Worm (Caenorhabditis elegans) whole organism, late embryonic: ENCODE measurements around the gene F26D2.13.

Experiments used
- C38D4.7 ChIP-seq: fragments of 200-800 bp; sonication (Bioruptor generic); optimal IDR thresholded peaks from 2 replicates; lab custom pipeline; 2018; ENCODE audit warnings: mild to moderate bottlenecking, missing genetic modification characterization, moderate library complexity, missing compliant biosample characterization
- F13H6.1 ChIP-seq: sonication (generic microtip); optimal IDR thresholded peaks from 2 replicates; lab custom pipeline; 2016; ENCODE audit warnings: missing genetic modification characterization, missing compliant biosample characterization
- K02D7.2 ChIP-seq: sonication (generic microtip); optimal IDR thresholded peaks from 2 replicates; lab custom pipeline; 2017; ENCODE audit warnings: mild to moderate bottlenecking, missing genetic modification characterization, missing compliant biosample characterization
- K09A11.1 ChIP-seq: sonication (generic microtip); optimal IDR thresholded peaks from 2 replicates; lab custom pipeline; 2017; ENCODE audit warnings: antibody characterized with exemption, mild to moderate bottlenecking, missing genetic modification characterization, missing compliant biosample characterization; ENCODE audit not compliant: insufficient read depth
- Y22D7AL.16 ChIP-seq: sonication (generic microtip); optimal IDR thresholded peaks from 2 replicates; lab custom pipeline; 2016; ENCODE audit warnings: missing genetic modification characterization, missing compliant biosample characterization
- ama-1 ChIP-seq: fragments of 150-350 bp; optimal IDR thresholded peaks from 2 replicates; lab custom pipeline; 2014
- ceh-18 ChIP-seq: sonication (generic microtip); optimal IDR thresholded peaks from 2 replicates; lab custom pipeline; 2016; ENCODE audit warnings: missing genetic modification characterization, missing compliant biosample characterization
- ceh-30 ChIP-seq: fragments of 150-350 bp; optimal IDR thresholded peaks from 2 replicates; lab custom pipeline; 2014; ENCODE audit warnings: missing biosample characterization, missing genetic modification characterization
- ceh-31 ChIP-seq: sonication (generic microtip); optimal IDR thresholded peaks from 2 replicates; lab custom pipeline; 2016; ENCODE audit warnings: missing genetic modification characterization, missing compliant biosample characterization
- ceh-48 ChIP-seq: sonication (generic microtip); optimal IDR thresholded peaks from 2 replicates; lab custom pipeline; 2016; ENCODE audit warnings: missing genetic modification characterization, inconsistent platforms, missing compliant biosample characterization
- ceh-6 ChIP-seq: fragments of 200-800 bp; sonication (Bioruptor generic); optimal IDR thresholded peaks from 2 replicates; lab custom pipeline; 2018; ENCODE audit warnings: mild to moderate bottlenecking, missing genetic modification characterization, missing compliant biosample characterization
- che-1 ChIP-seq: sonication (generic microtip); optimal IDR thresholded peaks from 2 replicates; lab custom pipeline; 2016; ENCODE audit warnings: mild to moderate bottlenecking, missing genetic modification characterization, missing compliant biosample characterization
- ets-4 ChIP-seq: sonication (generic microtip); optimal IDR thresholded peaks from 2 replicates; lab custom pipeline; 2016; ENCODE audit warnings: missing genetic modification characterization, missing compliant biosample characterization
- fkh-10 ChIP-seq: fragments of 150-350 bp; optimal IDR thresholded peaks from 2 replicates; lab custom pipeline; 2014; ENCODE audit warnings: missing biosample characterization, missing genetic modification reagents, missing genetic modification characterization
- fkh-6 ChIP-seq: sonication (generic microtip); optimal IDR thresholded peaks from 2 replicates; lab custom pipeline; 2016; ENCODE audit warnings: missing genetic modification characterization, missing compliant biosample characterization
- gmeb-2 ChIP-seq: sonication (generic microtip); optimal IDR thresholded peaks from 2 replicates; lab custom pipeline; 2016; ENCODE audit warnings: missing genetic modification characterization, inconsistent platforms, missing compliant biosample characterization
- hlh-15 ChIP-seq: sonication (generic microtip); optimal IDR thresholded peaks from 2 replicates; lab custom pipeline; 2016; ENCODE audit warnings: missing genetic modification characterization, missing compliant biosample characterization
- hlh-30 ChIP-seq: sonication (generic microtip); optimal IDR thresholded peaks from 2 replicates; lab custom pipeline; 2017; ENCODE audit warnings: antibody characterized with exemption, missing genetic modification characterization, missing compliant biosample characterization; ENCODE audit not compliant: insufficient read depth
- hlh-6 ChIP-seq: sonication (generic microtip); optimal IDR thresholded peaks from 2 replicates; lab custom pipeline; 2016; ENCODE audit warnings: missing genotype, missing genetic modification characterization, missing compliant biosample characterization
- hlh-8 ChIP-seq: sonication (generic microtip); optimal IDR thresholded peaks from 2 replicates; lab custom pipeline; 2016; ENCODE audit warnings: missing genotype, missing genetic modification characterization, missing compliant biosample characterization
- madf-2 ChIP-seq: sonication (generic microtip); optimal IDR thresholded peaks from 2 replicates; lab custom pipeline; 2017; ENCODE audit warnings: missing genetic modification characterization, missing compliant biosample characterization
- nfya-1 ChIP-seq: sonication (generic microtip); optimal IDR thresholded peaks from 2 replicates; lab custom pipeline; 2017; ENCODE audit warnings: missing genetic modification characterization, mild to moderate bottlenecking, missing compliant biosample characterization, antibody characterized with exemption, moderate library complexity
- nhr-232 ChIP-seq: sonication (generic microtip); optimal IDR thresholded peaks from 2 replicates; lab custom pipeline; 2016; ENCODE audit warnings: missing genetic modification characterization, missing compliant biosample characterization
- pat-9 ChIP-seq: fragments of 200-800 bp; sonication (Bioruptor generic); optimal IDR thresholded peaks from 2 replicates; lab custom pipeline; 2018; ENCODE audit warnings: mild to moderate bottlenecking, missing genetic modification characterization, moderate library complexity, missing compliant biosample characterization
- pax-1 ChIP-seq: fragments of 150-350 bp; optimal IDR thresholded peaks from 2 replicates; lab custom pipeline; 2014; ENCODE audit warnings: missing biosample characterization, missing genetic modification characterization
- pqm-1 ChIP-seq: sonication (generic microtip); optimal IDR thresholded peaks from 2 replicates; lab custom pipeline; 2016; ENCODE audit warnings: missing genetic modification characterization, missing compliant biosample characterization
- pros-1 ChIP-seq: fragments of 150-350 bp; optimal IDR thresholded peaks from 2 replicates; lab custom pipeline; 2014; ENCODE audit warnings: missing biosample characterization, missing genetic modification reagents, missing genetic modification characterization
- ref-2 ChIP-seq: sonication (generic microtip); optimal IDR thresholded peaks from 2 replicates; lab custom pipeline; 2016; ENCODE audit warnings: missing genetic modification characterization, missing compliant biosample characterization
- sox-2 ChIP-seq: fragments of 200-800 bp; sonication (Bioruptor generic); IDR thresholded peaks from 2 replicates; pipeline ENCODE4 v1.3.6; 2022; ENCODE audit warnings: missing genetic modification reagents, missing genetic modification characterization, missing compliant biosample characterization
- sox-4 ChIP-seq: sonication (generic microtip); optimal IDR thresholded peaks from 2 replicates; lab custom pipeline; 2017; ENCODE audit warnings: mild to moderate bottlenecking, missing genetic modification characterization, inconsistent platforms, missing compliant biosample characterization
- syd-9 ChIP-seq: sonication (generic microtip); optimal IDR thresholded peaks from 2 replicates; lab custom pipeline; 2016; ENCODE audit warnings: mild to moderate bottlenecking, missing genetic modification characterization, moderate library complexity, missing compliant biosample characterization
- ttx-3 ChIP-seq: sonication (generic microtip); optimal IDR thresholded peaks from 2 replicates; lab custom pipeline; 2016; ENCODE audit warnings: missing genetic modification reagents, missing genetic modification characterization, missing compliant biosample characterization
- unc-3 ChIP-seq, 2 experiments: fragments of 200-800 bp in 1 of 2; sonication (Bioruptor generic) in 1 of 2; sonication (generic microtip) in 1 of 2; conservative IDR thresholded peaks in 1 of 2; optimal IDR thresholded peaks in 1 of 2; 2 replicates each; pipeline versions ENCODE4 v1.3.6 to Lab custom; 2016 to 2022; ENCODE audit warnings: missing compliant biosample characterization in 2 of 2, missing genetic modification characterization in 2 of 2, missing genetic modification reagents in 1 of 2
- unc-42 ChIP-seq: sonication (generic microtip); optimal IDR thresholded peaks from 2 replicates; lab custom pipeline; 2016; ENCODE audit warnings: missing genotype, missing genetic modification characterization, missing compliant biosample characterization
- unc-55 ChIP-seq: sonication (generic microtip); optimal IDR thresholded peaks from 2 replicates; lab custom pipeline; 2017; ENCODE audit warnings: missing biosample characterization, missing genetic modification reagents, missing genetic modification characterization
- unc-86 ChIP-seq: sonication (generic microtip); optimal IDR thresholded peaks from 2 replicates; lab custom pipeline; 2016; ENCODE audit warnings: missing genetic modification characterization, missing compliant biosample characterization
- zip-5 ChIP-seq: sonication (generic microtip); optimal IDR thresholded peaks from 2 replicates; lab custom pipeline; 2016; ENCODE audit warnings: missing genetic modification characterization, missing compliant biosample characterization

The F26D2.13 gene

DNA sequence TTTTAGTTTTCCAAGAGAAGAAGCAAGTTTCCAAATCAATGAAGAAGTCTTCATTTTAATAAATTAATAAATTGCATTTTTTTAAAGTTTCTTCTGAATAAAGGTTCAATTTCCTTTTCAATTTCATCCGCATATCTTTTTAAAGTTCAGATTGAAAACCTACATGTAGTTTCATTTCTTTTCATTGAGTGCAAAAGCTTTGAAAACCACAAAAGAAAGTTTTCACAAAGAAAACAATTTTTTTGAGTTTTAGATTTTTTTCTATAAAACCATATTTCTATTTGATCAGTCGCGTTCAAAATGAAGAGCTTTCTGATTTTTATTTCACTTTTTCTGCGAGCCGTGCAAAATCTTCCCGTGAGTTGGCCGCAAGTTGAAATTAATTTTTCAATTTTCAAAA is 10.3 kb upstream of the F26D2.13 start, which contains the start of gene T08G3.6:
Gene T08G3.6, plus strand, starts transcription at position 301 of the 400 bp plus-strand sequence.
- TF ChIP-seq zip-5 (tag; lab: Kevin White, UChicago): no peak
- TF ChIP-seq hlh-8 (tag; lab: Kevin White, UChicago): no peak
- no peak for TF ChIP-seq unc-86 (tag; lab: Kevin White, UChicago)
- TF ChIP-seq ceh-6 (GFP tag; lab: Kevin White, UChicago): no peak
- no peak for TF ChIP-seq Y22D7AL.16
- TF ChIP-seq unc-42 (tag; lab: Kevin White, UChicago): no peak
- no peak for TF ChIP-seq hlh-15
- TF ChIP-seq ceh-30: no peak

DNA sequence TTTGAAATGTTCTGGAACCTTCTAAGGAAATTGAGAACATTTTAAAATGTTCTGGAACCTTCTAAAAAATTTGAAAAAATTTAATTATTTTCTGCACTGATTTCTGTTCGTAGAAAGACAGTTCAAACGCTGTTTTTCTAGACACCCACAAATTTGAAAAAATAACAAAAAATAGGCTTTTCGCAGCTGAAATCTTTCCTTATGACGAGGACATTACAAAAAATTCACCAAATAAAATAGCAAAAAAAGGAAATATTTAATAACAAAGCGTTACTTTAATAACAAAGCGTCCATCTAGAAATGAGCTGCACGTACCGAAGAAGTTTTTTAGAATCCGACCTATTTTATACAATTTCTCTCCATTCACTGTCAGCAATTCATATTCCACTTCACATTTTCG is 8.2 kb upstream of the F26D2.13 start, which contains the start of gene srh-141:
Gene srh-141, plus strand, starts transcription at position 301 of the 400 bp plus-strand sequence.
- TF ChIP-seq unc-55 (GFP tag; lab: Kevin White, UChicago) (no peak), hlh-8 (tag; lab: Kevin White, UChicago) (no peak), F13H6.1 (tag; lab: Kevin White, UChicago) (no peak), ama-1 (lab: Kevin White, UChicago) (no peak), pat-9 (tag; lab: Kevin White, UChicago) (no peak), pqm-1 (tag; lab: Kevin White, UChicago) (no peak), che-1 (tag; lab: Kevin White, UChicago) (no peak), ets-4 (no peak), gmeb-2 (tag; lab: Kevin White, UChicago) (no peak), K02D7.2 (tag; lab: Kevin White, UChicago) (no peak), ceh-48 (tag; lab: Kevin White, UChicago) (no peak), hlh-30 (no peak)

DNA sequence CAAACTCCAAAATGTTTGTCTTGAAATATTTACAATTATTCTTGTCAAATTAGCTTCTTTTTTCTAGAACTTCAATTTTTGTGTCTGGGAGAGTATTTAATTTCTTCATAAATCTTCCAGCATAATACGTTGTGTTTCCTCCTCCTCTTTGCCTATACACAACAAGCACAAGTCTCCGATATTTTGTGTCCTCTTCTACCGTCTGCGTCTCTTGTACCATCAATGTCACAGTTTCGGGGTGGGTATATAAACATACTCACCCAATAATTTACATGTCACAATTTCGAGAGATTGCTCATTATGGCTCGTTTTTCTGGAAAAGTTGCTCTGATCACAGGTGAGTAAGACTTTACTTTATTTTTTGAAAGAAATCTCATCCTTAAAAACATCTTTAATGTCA is 2.1 kb upstream of the F26D2.13 start, which contains the start of gene F26D2.15:
Gene F26D2.15, plus strand, starts transcription at position 301 of the 400 bp plus-strand sequence.
- TF ChIP-seq unc-3 (GFP tag; conservative IDR thresholded peaks at IDR 0.05; lab: Robert Waterston, UW) (no peak), unc-3 (tag; optimal IDR thresholded peaks at IDR 0.05; lab: Kevin White, UChicago) (no peak), syd-9 (tag; lab: Kevin White, UChicago) (no peak), ama-1 (lab: Kevin White, UChicago) (no peak), Y22D7AL.16 (no peak), pros-1 (no peak), sox-4 (tag; lab: Kevin White, UChicago) (no peak), nfya-1 (tag; lab: Kevin White, UChicago) (no peak), pax-1 (tag; lab: Kevin White, UChicago) (no peak), K09A11.1 (tag; lab: Kevin White, UChicago) (no peak), ttx-3 (tag; lab: Kevin White, UChicago) (no peak), nhr-232 (tag; lab: Kevin White, UChicago) (no peak), unc-42 (tag; lab: Kevin White, UChicago) (no peak), ceh-31 (tag; lab: Kevin White, UChicago) (no peak), sox-2 (GFP tag; lab: Robert Waterston, UW) (no peak), pqm-1 (tag; lab: Kevin White, UChicago) (no peak)

DNA sequence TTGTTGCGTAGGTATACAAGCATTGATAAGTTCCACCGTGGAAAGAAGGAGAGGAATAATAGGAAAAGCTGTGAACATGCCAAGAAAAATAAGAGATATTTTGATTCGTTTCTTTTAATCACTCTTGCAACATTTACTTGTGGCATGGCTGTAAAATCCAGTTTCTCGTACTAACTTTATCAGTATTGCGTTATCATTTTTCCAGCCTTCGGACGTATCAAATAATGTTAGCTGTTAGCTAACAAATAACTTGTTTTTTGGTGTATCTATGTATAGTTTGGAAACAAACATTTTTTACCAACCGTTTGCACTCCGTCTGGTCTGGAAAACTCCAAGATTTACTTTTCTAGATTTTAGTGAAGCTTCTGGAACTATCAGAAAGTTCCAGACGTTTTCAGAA is 1.9 kb downstream of the F26D2.13 start, which contains the start of gene clec-234:
Gene clec-234, minus strand, starts transcription at position 101 of the 400 bp plus-strand sequence.
- TF ChIP-seq pqm-1 (tag; lab: Kevin White, UChicago) (no peak), Y22D7AL.16 (no peak)

DNA sequence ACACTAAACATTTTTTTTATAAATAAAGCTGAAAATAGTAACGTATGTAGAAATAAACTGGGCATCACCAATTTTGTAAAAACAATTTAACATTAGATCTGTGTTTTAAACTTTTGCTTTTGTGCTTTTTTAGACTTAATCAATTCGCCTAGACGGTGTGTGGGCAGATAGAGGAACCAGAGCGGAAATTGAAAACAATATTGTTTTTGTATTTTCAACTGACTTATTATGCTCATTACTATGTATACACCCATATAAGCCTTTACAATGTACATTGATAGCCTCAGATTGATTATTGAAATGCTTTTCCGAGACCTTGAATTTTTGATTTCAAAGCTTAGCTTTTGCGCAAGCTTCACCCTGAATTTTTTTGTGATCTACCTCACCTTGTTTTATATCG is 5.5 kb downstream of the F26D2.13 start, which contains the start of gene str-73:
Gene str-73, plus strand, starts transcription at position 301 of the 400 bp plus-strand sequence.
- TF ChIP-seq syd-9 (tag; lab: Kevin White, UChicago) (no peak), pax-1 (tag; lab: Kevin White, UChicago) (no peak), ceh-30 (no peak), ref-2 (tag; lab: Kevin White, UChicago) (no peak), fkh-6 (tag; lab: Kevin White, UChicago) (no peak), fkh-10 (GFP tag; lab: Kevin White, UChicago) (no peak), C38D4.7 (GFP tag; lab: Kevin White, UChicago) (no peak), ceh-18 (tag; lab: Kevin White, UChicago) (no peak), madf-2 (tag; lab: Kevin White, UChicago) (no peak), hlh-6 (tag; lab: Kevin White, UChicago) (no peak), nfya-1 (tag; lab: Kevin White, UChicago) (no peak)
